Worm (Caenorhabditis elegans) whole organism, L3 larva: Measurements from ENCODE around the gene unc-79.

Experiments used
- R02D3.7 ChIP-seq: fragments of 150-350 bp; optimal IDR thresholded peaks from 2 replicates; lab custom pipeline; 2014; ENCODE audit warnings: missing biosample characterization, missing genetic modification characterization
- ZK546.5 ChIP-seq: sonication (generic microtip); optimal IDR thresholded peaks from 2 replicates; lab custom pipeline; 2017; ENCODE audit warnings: missing biosample characterization, missing genetic modification characterization
- aly-2 ChIP-seq: fragments of 150-350 bp; optimal IDR thresholded peaks from 2 replicates; lab custom pipeline; 2014; ENCODE audit warnings: missing biosample characterization, missing genetic modification characterization
- ama-1 ChIP-seq: fragments of 150-350 bp; optimal IDR thresholded peaks from 2 replicates; lab custom pipeline; 2018
- ceh-16 ChIP-seq: sonication (generic microtip); optimal IDR thresholded peaks from 2 replicates; lab custom pipeline; 2017; ENCODE audit warnings: missing biosample characterization, missing genetic modification characterization
- ceh-28 ChIP-seq: fragments of 150-350 bp; optimal IDR thresholded peaks from 2 replicates; lab custom pipeline; 2014; ENCODE audit warnings: missing biosample characterization, missing genetic modification reagents, missing genetic modification characterization
- ceh-82 ChIP-seq: fragments of 150-350 bp; optimal IDR thresholded peaks from 2 replicates; lab custom pipeline; 2014; ENCODE audit warnings: missing biosample characterization, missing genetic modification characterization
- ceh-9 ChIP-seq: sonication (generic microtip); optimal IDR thresholded peaks from 2 replicates; lab custom pipeline; 2018; ENCODE audit warnings: missing biosample characterization, missing genetic modification characterization
- daf-12 ChIP-seq: fragments of 150-350 bp; optimal IDR thresholded peaks from 2 replicates; lab custom pipeline; 2014; ENCODE audit warnings: missing biosample characterization, missing genetic modification reagents, missing genetic modification characterization
- egl-27 ChIP-seq: sonication (generic microtip); optimal IDR thresholded peaks from 4 replicates; lab custom pipeline; 2017; ENCODE audit warnings: missing biosample characterization, missing genetic modification reagents, missing genetic modification characterization
- egl-5 ChIP-seq: fragments of 150-350 bp; optimal IDR thresholded peaks from 2 replicates; lab custom pipeline; 2017; ENCODE audit warnings: missing biosample characterization, missing genetic modification reagents, missing genetic modification characterization, inconsistent platforms
- elt-1 ChIP-seq: fragments of 150-350 bp; optimal IDR thresholded peaks from 2 replicates; lab custom pipeline; 2014; ENCODE audit warnings: missing biosample characterization, missing genetic modification characterization
- elt-2 ChIP-seq: sonication (generic microtip); optimal IDR thresholded peaks from 2 replicates; lab custom pipeline; 2016; ENCODE audit warnings: missing genetic modification reagents, mild to moderate bottlenecking, missing genetic modification characterization, missing compliant biosample characterization
- elt-3 ChIP-seq, 3 experiments: fragments of 150-350 bp in 1 of 3; sonication (generic microtip) in 2 of 3; optimal IDR thresholded peaks; 2 replicates in 2 of 3; 4 replicates in 1 of 3; lab custom pipeline; 2014 to 2017; ENCODE audit warnings: missing biosample characterization in 3 of 3, missing genetic modification characterization in 3 of 3
- eor-1 ChIP-seq, 2 experiments: fragments of 150-350 bp; optimal IDR thresholded peaks; 2 replicates each; lab custom pipeline; 2014 to 2018; ENCODE audit warnings: missing biosample characterization in 2 of 2, missing genetic modification characterization in 2 of 2
- fkh-10 ChIP-seq: sonication (generic microtip); optimal IDR thresholded peaks from 2 replicates; lab custom pipeline; 2017; ENCODE audit warnings: missing biosample characterization, missing genetic modification reagents, missing genetic modification characterization
- fkh-2 ChIP-seq: fragments of 150-350 bp; optimal IDR thresholded peaks from 2 replicates; lab custom pipeline; 2014; ENCODE audit warnings: missing biosample characterization, missing genetic modification reagents, missing genetic modification characterization
- fos-1 ChIP-seq: fragments of 150-350 bp; optimal IDR thresholded peaks from 2 replicates; lab custom pipeline; 2014; ENCODE audit warnings: missing biosample characterization, missing genetic modification characterization
- hmg-11 ChIP-seq: sonication (generic microtip); optimal IDR thresholded peaks from 2 replicates; lab custom pipeline; 2016; ENCODE audit warnings: missing genetic modification characterization, missing compliant biosample characterization
- jun-1 ChIP-seq: fragments of 150-350 bp; optimal IDR thresholded peaks from 2 replicates; lab custom pipeline; 2014; ENCODE audit warnings: missing biosample characterization, missing genetic modification reagents, missing genetic modification characterization
- lin-15B ChIP-seq: fragments of 150-350 bp; optimal IDR thresholded peaks from 2 replicates; lab custom pipeline; 2014; ENCODE audit warnings: missing biosample characterization, missing genetic modification characterization
- lin-39 ChIP-seq: fragments of 150-350 bp; optimal IDR thresholded peaks from 2 replicates; lab custom pipeline; 2018; ENCODE audit warnings: missing biosample characterization, missing genetic modification reagents, missing genetic modification characterization
- lsy-12 ChIP-seq: sonication (generic microtip); optimal IDR thresholded peaks from 2 replicates; lab custom pipeline; 2016; ENCODE audit warnings: mild to moderate bottlenecking, missing genetic modification characterization, missing compliant biosample characterization
- mdl-1 ChIP-seq: fragments of 150-350 bp; optimal IDR thresholded peaks from 2 replicates; lab custom pipeline; 2014; ENCODE audit warnings: missing biosample characterization, missing genetic modification characterization
- mml-1 ChIP-seq: fragments of 150-350 bp; sonication (generic microtip); optimal IDR thresholded peaks from 3 replicates; lab custom pipeline; 2014; ENCODE audit warnings: missing biosample characterization, missing genetic modification characterization
- nfya-1 ChIP-seq: sonication (generic microtip); optimal IDR thresholded peaks from 2 replicates; lab custom pipeline; 2017; ENCODE audit warnings: missing genetic modification characterization, mild to moderate bottlenecking, missing compliant biosample characterization, antibody characterized with exemption, moderate library complexity; ENCODE audit not compliant: insufficient read depth
- nhr-11 ChIP-seq: fragments of 150-350 bp; optimal IDR thresholded peaks from 2 replicates; lab custom pipeline; 2014; ENCODE audit warnings: missing biosample characterization, missing genetic modification characterization
- nhr-12 ChIP-seq: fragments of 150-350 bp; optimal IDR thresholded peaks from 2 replicates; lab custom pipeline; 2014; ENCODE audit warnings: missing biosample characterization, missing genetic modification characterization
- nhr-23 ChIP-seq: fragments of 150-350 bp; optimal IDR thresholded peaks from 2 replicates; lab custom pipeline; 2014; ENCODE audit warnings: missing biosample characterization, missing genetic modification reagents, missing genetic modification characterization
- nhr-237 ChIP-seq: fragments of 150-350 bp; optimal IDR thresholded peaks from 2 replicates; lab custom pipeline; 2014; ENCODE audit warnings: missing biosample characterization, missing genetic modification characterization
- nhr-25 ChIP-seq: sonication (generic microtip); optimal IDR thresholded peaks from 2 replicates; lab custom pipeline; 2017; ENCODE audit warnings: missing biosample characterization, missing genetic modification characterization
- nhr-28 ChIP-seq: fragments of 150-350 bp; optimal IDR thresholded peaks from 2 replicates; lab custom pipeline; 2014; ENCODE audit warnings: missing biosample characterization, missing genetic modification characterization
- nhr-43 ChIP-seq: sonication (generic microtip); optimal IDR thresholded peaks from 2 replicates; lab custom pipeline; 2016; ENCODE audit warnings: mild to moderate bottlenecking, missing genetic modification characterization, missing compliant biosample characterization; ENCODE audit not compliant: poor library complexity, severe bottlenecking
- nhr-67 ChIP-seq: fragments of 150-350 bp; optimal IDR thresholded peaks from 2 replicates; lab custom pipeline; 2014; ENCODE audit warnings: missing biosample characterization, missing genetic modification characterization
- nhr-76 ChIP-seq: fragments of 150-350 bp; sonication (generic microtip); optimal IDR thresholded peaks from 5 replicates; lab custom pipeline; 2014; ENCODE audit warnings: missing biosample characterization, missing genetic modification characterization
- nhr-77 ChIP-seq: fragments of 150-350 bp; optimal IDR thresholded peaks from 2 replicates; lab custom pipeline; 2014; ENCODE audit warnings: missing biosample characterization, missing genetic modification characterization
- pha-4 ChIP-seq: fragments of 150-350 bp; optimal IDR thresholded peaks from 2 replicates; lab custom pipeline; 2014; ENCODE audit warnings: missing biosample characterization, missing genetic modification reagents, missing genetic modification characterization
- pqm-1 ChIP-seq: fragments of 150-350 bp; optimal IDR thresholded peaks from 2 replicates; lab custom pipeline; 2017; ENCODE audit warnings: missing biosample characterization, missing genetic modification characterization, inconsistent platforms
- sea-2 ChIP-seq: fragments of 150-350 bp; sonication (generic microtip); optimal IDR thresholded peaks from 4 replicates; lab custom pipeline; 2014; ENCODE audit warnings: missing biosample characterization, missing genetic modification reagents, missing genetic modification characterization
- skn-1 ChIP-seq: fragments of 150-350 bp; optimal IDR thresholded peaks from 2 replicates; lab custom pipeline; 2014; ENCODE audit warnings: missing biosample characterization, missing genetic modification characterization
- snpc-4 ChIP-seq: fragments of 150-350 bp; optimal IDR thresholded peaks from 2 replicates; lab custom pipeline; 2014; ENCODE audit warnings: missing biosample characterization, missing genetic modification characterization
- tbx-2 ChIP-seq: sonication (generic microtip); optimal IDR thresholded peaks from 2 replicates; lab custom pipeline; 2016; ENCODE audit warnings: mild to moderate bottlenecking, missing genetic modification characterization, missing compliant biosample characterization
- unc-39 ChIP-seq: sonication (generic microtip); optimal IDR thresholded peaks from 4 replicates; lab custom pipeline; 2017; ENCODE audit warnings: missing biosample characterization, missing genetic modification characterization
- unc-62 ChIP-seq: fragments of 150-350 bp; sonication (generic microtip); optimal IDR thresholded peaks from 4 replicates; lab custom pipeline; 2014; ENCODE audit warnings: missing biosample characterization, missing genetic modification reagents, missing genetic modification characterization
- zag-1 ChIP-seq: fragments of 150-350 bp; optimal IDR thresholded peaks from 2 replicates; lab custom pipeline; 2014; ENCODE audit warnings: missing biosample characterization, missing genetic modification characterization
- ztf-11 ChIP-seq: fragments of 150-350 bp; optimal IDR thresholded peaks from 2 replicates; lab custom pipeline; 2014; ENCODE audit warnings: missing biosample characterization, missing genetic modification characterization
- ztf-4 ChIP-seq: fragments of 150-350 bp; optimal IDR thresholded peaks from 2 replicates; lab custom pipeline; 2014; ENCODE audit warnings: missing biosample characterization, missing genetic modification characterization

unc-79 gene

ce11 chrIII:4098107-4098620 is 31.7 kb downstream of the unc-79 start, which contains the start of gene rei-1:
Gene rei-1 (minus strand): TSS chrIII:4098190.
- peak; percentile 8 for TF ChIP-seq nhr-43 (tag; lab: Kevin White, UChicago)
- no peak for TF ChIP-seq elt-2

- TF ChIP-seq pha-4 (tag; lab: Kevin White, UChicago) (no peak), nhr-25 (tag; lab: Kevin White, UChicago) (peak; percentile 66), nhr-76 (no peak), zag-1 (tag; lab: Kevin White, UChicago) (no peak), nhr-23 (tag; lab: Kevin White, UChicago) (peak; percentile 24), egl-27 (tag; lab: Kevin White, UChicago) (no peak)
- TF ChIP-seq, all 47 proteins: peak for 2
Observed at ce11 chrIII:4098751-4099150, 32.3 kb downstream of the unc-79 start.

- TF ChIP-seq pqm-1 (tag; lab: Kevin White, UChicago): no peak
- no peak for TF ChIP-seq lin-39 (tag; lab: Kevin White, UChicago)
- no peak for TF ChIP-seq sea-2 (GFP tag; lab: Kevin White, UChicago)
- peak in 2 of 3 experiments; percentile 8 to 14 for TF ChIP-seq elt-3 (tag; optimal IDR thresholded peaks at IDR 0.05; lab: Kevin White, UChicago)
- TF ChIP-seq nhr-28 (tag; lab: Kevin White, UChicago): no peak
- peak; percentile 34 for TF ChIP-seq lsy-12 (tag; lab: Kevin White, UChicago)
- TF ChIP-seq tbx-2 (tag; lab: Kevin White, UChicago): no peak
- no peak for TF ChIP-seq jun-1 (tag; lab: Kevin White, UChicago)
- no peak for TF ChIP-seq nhr-12
- peak; percentile 91 for TF ChIP-seq nhr-25 (tag; lab: Kevin White, UChicago)
- no peak for TF ChIP-seq unc-39 (tag; lab: Kevin White, UChicago)
- no peak for TF ChIP-seq elt-1
- TF ChIP-seq nhr-43 (tag; lab: Kevin White, UChicago): peak; percentile 79
- TF ChIP-seq nfya-1 (tag; lab: Kevin White, UChicago): peak; percentile 38
- no peak for TF ChIP-seq nhr-67
- no peak for TF ChIP-seq nhr-77 (tag; lab: Kevin White, UChicago)
- no peak for TF ChIP-seq egl-27 (tag; lab: Kevin White, UChicago)
- TF ChIP-seq egl-5 (tag; lab: Kevin White, UChicago): no peak
- TF ChIP-seq fkh-10: no peak
- TF ChIP-seq ceh-9 (tag; lab: Kevin White, UChicago): no peak
- no peak for TF ChIP-seq hmg-11 (tag; lab: Kevin White, UChicago)
- no peak for TF ChIP-seq ceh-16 (tag; lab: Kevin White, UChicago)
- TF ChIP-seq ceh-28 (tag; lab: Kevin White, UChicago): peak; percentile 33
- TF ChIP-seq skn-1 (tag; lab: Kevin White, UChicago): no peak
- no peak for TF ChIP-seq fos-1 (tag; lab: Kevin White, UChicago)
- TF ChIP-seq fkh-2: no peak
- no peak for TF ChIP-seq mdl-1 (tag; lab: Kevin White, UChicago)
- no peak for TF ChIP-seq ceh-82 (tag; lab: Kevin White, UChicago)
- TF ChIP-seq eor-1 (tag; optimal IDR thresholded peaks at IDR 0.05; lab: Kevin White, UChicago): no peak
- no peak for TF ChIP-seq R02D3.7 (tag; lab: Kevin White, UChicago)
- no peak for TF ChIP-seq pha-4 (tag; lab: Kevin White, UChicago)
- TF ChIP-seq snpc-4 (tag; lab: Kevin White, UChicago): no peak
- TF ChIP-seq nhr-23 (tag; lab: Kevin White, UChicago): peak; percentile 95
- TF ChIP-seq ztf-11 (tag; lab: Kevin White, UChicago): no peak
- TF ChIP-seq zag-1 (tag; lab: Kevin White, UChicago): no peak
- TF ChIP-seq elt-2: no peak
- TF ChIP-seq aly-2 (tag; lab: Kevin White, UChicago): no peak
- no peak for TF ChIP-seq ztf-4 (tag; lab: Kevin White, UChicago)
- TF ChIP-seq lin-15B: peak; percentile 29
- TF ChIP-seq mml-1 (tag; lab: Kevin White, UChicago): no peak
- no peak for TF ChIP-seq ama-1
- no peak for TF ChIP-seq ZK546.5 (tag; lab: Kevin White, UChicago)
- no peak for TF ChIP-seq nhr-76
- no peak for TF ChIP-seq nhr-237 (tag; lab: Kevin White, UChicago)
- no peak for TF ChIP-seq nhr-11 (tag; lab: Kevin White, UChicago)
- TF ChIP-seq daf-12 (tag; lab: Kevin White, UChicago): no peak
- TF ChIP-seq unc-62: peak; percentile 27
- TF ChIP-seq, all 47 proteins: peak for 9
Observed at ce11 chrIII:4099884-4100596, 33.6 kb downstream of the unc-79 start.
